Worm (Caenorhabditis elegans) whole organism, early embryonic: ENCODE measurements around the gene srw-66.

Experiments used
- B0310.2 ChIP-seq: sonication (generic microtip); optimal IDR thresholded peaks from 2 replicates; lab custom pipeline; 2016; ENCODE audit warnings: mild to moderate bottlenecking, missing genetic modification characterization, missing compliant biosample characterization
- aly-1 ChIP-seq: sonication (generic microtip); optimal IDR thresholded peaks from 2 replicates; lab custom pipeline; 2016; ENCODE audit warnings: missing genetic modification characterization, missing compliant biosample characterization
- ama-1 ChIP-seq: fragments of 150-350 bp; optimal IDR thresholded peaks from 2 replicates; lab custom pipeline; 2014
- ceh-36 ChIP-seq: sonication (generic microtip); optimal IDR thresholded peaks from 2 replicates; lab custom pipeline; 2016; ENCODE audit warnings: missing genetic modification characterization, inconsistent platforms, missing compliant biosample characterization
- flt-1 ChIP-seq: fragments of 200-800 bp; sonication (Bioruptor generic); IDR thresholded peaks from 2 replicates; pipeline ENCODE4 v1.3.6; 2022; ENCODE audit warnings: missing genetic modification characterization, missing compliant biosample characterization
- pes-1 ChIP-seq: fragments of 200-800 bp; sonication (Bioruptor generic); IDR thresholded peaks from 2 replicates; pipeline ENCODE4 v1.3.6; 2022; ENCODE audit warnings: missing genetic modification reagents, missing genetic modification characterization, missing compliant biosample characterization
- scrt-1 ChIP-seq: fragments of 200-800 bp; sonication (Bioruptor generic); IDR thresholded peaks from 2 replicates; pipeline ENCODE4 v1.3.6; 2022; ENCODE audit warnings: missing genetic modification characterization, missing compliant biosample characterization
- sea-1 ChIP-seq: fragments of 200-800 bp; sonication (Bioruptor generic); conservative IDR thresholded peaks from 2 replicates; pipeline ENCODE4 v1.3.6; 2022; ENCODE audit warnings: missing genetic modification characterization, missing compliant biosample characterization
- tbx-11 ChIP-seq: fragments of 200-800 bp; sonication (Bioruptor generic); IDR thresholded peaks from 2 replicates; pipeline ENCODE4 v1.3.6; 2022; ENCODE audit warnings: missing genetic modification characterization, missing compliant biosample characterization
- tra-4 ChIP-seq: sonication (generic microtip); optimal IDR thresholded peaks from 2 replicates; lab custom pipeline; 2017; ENCODE audit warnings: missing genetic modification characterization, missing compliant biosample characterization

DNA sequence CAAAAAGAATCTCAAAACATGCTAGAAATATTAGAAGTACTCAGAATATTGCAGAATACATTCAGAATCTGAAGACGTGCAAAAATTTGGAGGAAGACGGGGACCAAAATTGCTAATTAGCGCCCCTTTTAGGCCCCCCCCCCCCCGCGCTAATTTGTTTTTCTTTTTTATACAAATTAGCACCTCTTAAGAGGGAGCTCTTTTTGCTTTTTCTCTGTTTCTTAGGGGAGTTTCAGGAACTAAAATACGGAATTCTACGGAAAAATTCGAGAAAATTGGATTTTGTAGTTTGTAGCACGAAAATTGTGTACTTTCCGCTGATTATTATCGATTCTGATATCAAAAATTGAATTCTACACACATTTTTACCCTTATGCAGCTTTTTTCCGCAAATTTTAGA, 29.8 kb upstream of the srw-66 start, which contains the start of gene glb-31:
- TF ChIP-seq tra-4 (tag; lab: Kevin White, UChicago) (no peak), ceh-36 (tag; lab: Kevin White, UChicago) (no peak), ama-1 (no peak), pes-1 (GFP tag; lab: Robert Waterston, UW) (no peak), tbx-11 (GFP tag; lab: Robert Waterston, UW) (no peak), flt-1 (GFP tag; lab: Robert Waterston, UW) (no peak), sea-1 (GFP tag; lab: Robert Waterston, UW) (no peak), B0310.2 (no peak), aly-1 (tag; lab: Kevin White, UChicago) (no peak), scrt-1 (GFP tag; lab: Robert Waterston, UW) (no peak)
